Worm (Caenorhabditis elegans) whole organism, late embryonic: ENCODE results near the gene T25D3.4.
A peak's percentile ranks its signal among the peaks of the same experiment; 100 is the strongest.

Source experiments
- C08G9.2 ChIP-seq: sonication (generic microtip); optimal IDR thresholded peaks from 2 replicates; lab custom pipeline; 2016; ENCODE audit warnings: mild to moderate bottlenecking, missing genetic modification characterization, moderate library complexity, missing compliant biosample characterization
- C38D4.7 ChIP-seq: fragments of 200-800 bp; sonication (Bioruptor generic); optimal IDR thresholded peaks from 2 replicates; lab custom pipeline; 2018; ENCODE audit warnings: mild to moderate bottlenecking, missing genetic modification characterization, moderate library complexity, missing compliant biosample characterization
- K09A11.1 ChIP-seq: sonication (generic microtip); optimal IDR thresholded peaks from 2 replicates; lab custom pipeline; 2017; ENCODE audit warnings: antibody characterized with exemption, mild to moderate bottlenecking, missing genetic modification characterization, missing compliant biosample characterization; ENCODE audit not compliant: insufficient read depth
- ahr-1 ChIP-seq: sonication (generic microtip); optimal IDR thresholded peaks from 2 replicates; lab custom pipeline; 2016; ENCODE audit warnings: missing genetic modification characterization, missing compliant biosample characterization
- ceh-18 ChIP-seq: sonication (generic microtip); optimal IDR thresholded peaks from 2 replicates; lab custom pipeline; 2016; ENCODE audit warnings: missing genetic modification characterization, missing compliant biosample characterization
- ceh-2 ChIP-seq: sonication (generic microtip); optimal IDR thresholded peaks from 2 replicates; lab custom pipeline; 2016; ENCODE audit warnings: missing genotype, missing genetic modification characterization, missing compliant biosample characterization
- ceh-22 ChIP-seq: sonication (generic microtip); optimal IDR thresholded peaks from 2 replicates; lab custom pipeline; 2017; ENCODE audit warnings: missing biosample characterization, missing genetic modification characterization
- ceh-24 ChIP-seq: sonication (generic microtip); optimal IDR thresholded peaks from 2 replicates; lab custom pipeline; 2016; ENCODE audit warnings: mild to moderate bottlenecking, missing genetic modification characterization, missing compliant biosample characterization
- ceh-31 ChIP-seq: sonication (generic microtip); optimal IDR thresholded peaks from 2 replicates; lab custom pipeline; 2016; ENCODE audit warnings: missing genetic modification characterization, missing compliant biosample characterization
- ceh-34 ChIP-seq: sonication (generic microtip); optimal IDR thresholded peaks from 2 replicates; lab custom pipeline; 2016; ENCODE audit warnings: mild to moderate bottlenecking, missing genetic modification characterization, missing compliant biosample characterization
- ceh-48 ChIP-seq: sonication (generic microtip); optimal IDR thresholded peaks from 2 replicates; lab custom pipeline; 2016; ENCODE audit warnings: missing genetic modification characterization, inconsistent platforms, missing compliant biosample characterization
- ceh-9 ChIP-seq: sonication (generic microtip); optimal IDR thresholded peaks from 2 replicates; lab custom pipeline; 2016; ENCODE audit warnings: mild to moderate bottlenecking, missing genetic modification characterization, inconsistent platforms, missing compliant biosample characterization
- dmd-4 ChIP-seq: sonication (generic microtip); optimal IDR thresholded peaks from 2 replicates; lab custom pipeline; 2016; ENCODE audit warnings: borderline replicate concordance, missing genetic modification characterization, missing compliant biosample characterization
- dve-1 ChIP-seq: sonication (generic microtip); optimal IDR thresholded peaks from 2 replicates; lab custom pipeline; 2017; ENCODE audit warnings: antibody characterized with exemption, mild to moderate bottlenecking, missing genetic modification characterization, missing compliant biosample characterization
- elt-2 ChIP-seq: sonication (generic microtip); optimal IDR thresholded peaks from 2 replicates; lab custom pipeline; 2016; ENCODE audit warnings: missing genetic modification reagents, missing genetic modification characterization, missing compliant biosample characterization
- ets-4 ChIP-seq: sonication (generic microtip); optimal IDR thresholded peaks from 2 replicates; lab custom pipeline; 2016; ENCODE audit warnings: missing genetic modification characterization, missing compliant biosample characterization
- eyg-1 ChIP-seq: sonication (generic microtip); optimal IDR thresholded peaks from 2 replicates; lab custom pipeline; 2016; ENCODE audit warnings: missing genotype, missing genetic modification characterization, missing compliant biosample characterization
- fkh-10 ChIP-seq: fragments of 150-350 bp; optimal IDR thresholded peaks from 2 replicates; lab custom pipeline; 2014; ENCODE audit warnings: missing biosample characterization, missing genetic modification reagents, missing genetic modification characterization
- fkh-6 ChIP-seq: sonication (generic microtip); optimal IDR thresholded peaks from 2 replicates; lab custom pipeline; 2016; ENCODE audit warnings: missing genetic modification characterization, missing compliant biosample characterization
- gmeb-2 ChIP-seq: sonication (generic microtip); optimal IDR thresholded peaks from 2 replicates; lab custom pipeline; 2016; ENCODE audit warnings: missing genetic modification characterization, inconsistent platforms, missing compliant biosample characterization
- hlh-15 ChIP-seq: sonication (generic microtip); optimal IDR thresholded peaks from 2 replicates; lab custom pipeline; 2016; ENCODE audit warnings: missing genetic modification characterization, missing compliant biosample characterization
- hlh-30 ChIP-seq: sonication (generic microtip); optimal IDR thresholded peaks from 2 replicates; lab custom pipeline; 2017; ENCODE audit warnings: antibody characterized with exemption, missing genetic modification characterization, missing compliant biosample characterization; ENCODE audit not compliant: insufficient read depth
- hlh-8 ChIP-seq: sonication (generic microtip); optimal IDR thresholded peaks from 2 replicates; lab custom pipeline; 2016; ENCODE audit warnings: missing genotype, missing genetic modification characterization, missing compliant biosample characterization
- lim-6 ChIP-seq: sonication (generic microtip); optimal IDR thresholded peaks from 2 replicates; lab custom pipeline; 2016; ENCODE audit warnings: missing genetic modification characterization, missing compliant biosample characterization
- mec-3 ChIP-seq: sonication (generic microtip); optimal IDR thresholded peaks from 2 replicates; lab custom pipeline; 2016; ENCODE audit warnings: borderline replicate concordance, missing genetic modification characterization, missing compliant biosample characterization
- nhr-232 ChIP-seq: sonication (generic microtip); optimal IDR thresholded peaks from 2 replicates; lab custom pipeline; 2016; ENCODE audit warnings: missing genetic modification characterization, missing compliant biosample characterization
- npax-4 ChIP-seq: sonication (generic microtip); optimal IDR thresholded peaks from 2 replicates; lab custom pipeline; 2016; ENCODE audit warnings: missing genetic modification characterization, missing compliant biosample characterization
- pat-9 ChIP-seq: fragments of 200-800 bp; sonication (Bioruptor generic); optimal IDR thresholded peaks from 2 replicates; lab custom pipeline; 2018; ENCODE audit warnings: mild to moderate bottlenecking, missing genetic modification characterization, moderate library complexity, missing compliant biosample characterization
- pha-4 ChIP-seq: fragments of 150-350 bp; optimal IDR thresholded peaks from 2 replicates; lab custom pipeline; 2018; ENCODE audit warnings: missing biosample characterization, missing genetic modification reagents, missing genetic modification characterization
- pros-1 ChIP-seq: fragments of 150-350 bp; optimal IDR thresholded peaks from 2 replicates; lab custom pipeline; 2014; ENCODE audit warnings: missing biosample characterization, missing genetic modification reagents, missing genetic modification characterization
- sdc-2 ChIP-seq: sonication (generic microtip); optimal IDR thresholded peaks from 2 replicates; lab custom pipeline; 2016; ENCODE audit warnings: missing genotype, missing genetic modification characterization, missing compliant biosample characterization
- sox-4 ChIP-seq: sonication (generic microtip); optimal IDR thresholded peaks from 2 replicates; lab custom pipeline; 2017; ENCODE audit warnings: mild to moderate bottlenecking, missing genetic modification characterization, inconsistent platforms, missing compliant biosample characterization
- tbx-2 ChIP-seq: sonication (generic microtip); optimal IDR thresholded peaks from 2 replicates; lab custom pipeline; 2016; ENCODE audit warnings: missing genetic modification characterization, missing compliant biosample characterization

Gene T25D3.4

DNA sequence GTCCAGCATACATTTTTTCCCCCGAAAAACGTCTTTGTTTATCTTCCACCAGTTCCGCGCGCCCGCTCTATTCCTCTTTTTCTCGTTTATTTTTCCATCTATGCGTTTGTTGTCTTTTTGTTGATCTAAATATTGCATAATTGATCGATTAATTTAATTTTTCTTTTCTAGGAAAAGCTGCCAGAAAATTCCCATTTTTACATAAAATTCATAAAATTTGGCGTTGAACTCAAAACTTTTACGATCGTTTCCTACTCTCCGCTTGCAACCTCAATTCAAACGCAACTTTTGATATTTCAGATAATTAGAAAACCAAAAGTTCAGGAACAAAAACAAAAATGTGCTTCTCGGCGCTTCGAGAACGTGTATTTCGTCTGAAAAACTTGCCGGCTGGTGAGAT is 38.2 kb upstream of the T25D3.4 start, which contains the start of gene C50D2.2:
TSS of gene C50D2.2 (plus strand) at position 301 of the 400 bp plus-strand sequence.
- no peak for TF ChIP-seq fkh-6 (tag; lab: Kevin White, UChicago)
- no peak for TF ChIP-seq C38D4.7
- no peak for TF ChIP-seq hlh-15 (tag; lab: Kevin White, UChicago)
- TF ChIP-seq sdc-2 = no peak
- no peak for TF ChIP-seq gmeb-2 (tag; lab: Kevin White, UChicago)
- TF ChIP-seq dmd-4 (tag; lab: Kevin White, UChicago) = no peak
- TF ChIP-seq npax-4 (tag; lab: Kevin White, UChicago) = no peak
- TF ChIP-seq ceh-22 (tag; lab: Kevin White, UChicago) = no peak
- no peak for TF ChIP-seq eyg-1
- no peak for TF ChIP-seq pros-1 (tag; lab: Kevin White, UChicago)

DNA sequence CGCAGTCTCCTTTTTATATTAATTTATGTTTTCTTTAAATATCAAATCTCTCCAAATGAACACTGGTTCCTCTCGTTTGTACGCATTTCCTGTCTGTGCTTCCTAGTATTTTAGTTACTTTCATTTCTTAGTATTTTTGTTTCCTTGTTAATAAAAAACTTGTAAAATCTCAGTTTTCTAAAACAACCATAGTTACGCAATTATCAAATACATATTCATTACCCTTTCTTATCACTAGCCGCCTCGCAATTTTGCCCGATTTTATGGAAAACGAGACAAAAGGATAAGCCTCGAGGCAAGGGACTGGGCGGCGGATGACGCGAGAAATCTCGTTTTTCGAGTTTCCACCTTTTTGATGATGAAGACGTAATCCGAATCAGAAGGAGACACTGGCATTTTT is 35.8 kb upstream of the T25D3.4 start, which contains the start of gene C50D2.1:
TSS of gene C50D2.1 (plus strand) at position 301 of the 400 bp plus-strand sequence.
- TF ChIP-seq dve-1 (tag; lab: Kevin White, UChicago) (no peak), dmd-4 (tag; lab: Kevin White, UChicago) (no peak)

DNA sequence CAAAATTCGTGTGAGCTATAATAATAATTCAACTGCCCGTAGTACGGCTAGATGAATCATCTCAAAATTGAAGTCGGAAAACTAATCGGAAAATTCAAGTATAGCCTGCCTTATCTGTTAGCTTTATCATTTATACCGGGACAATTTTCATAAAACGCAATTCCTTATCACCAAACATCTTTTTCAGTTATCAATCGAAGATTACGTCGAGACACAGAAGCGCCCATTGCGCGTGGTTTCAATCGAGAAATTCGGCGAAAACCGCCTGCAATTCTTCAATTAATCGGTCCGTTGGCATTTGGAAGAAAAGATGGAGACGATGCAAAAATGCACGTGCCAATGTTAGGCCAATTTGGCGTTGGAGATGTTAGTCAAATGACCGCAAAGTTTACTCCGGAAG is 34.8 kb upstream of the T25D3.4 start:
- TF ChIP-seq ceh-31 (tag; lab: Kevin White, UChicago) = no peak
- TF ChIP-seq ahr-1 (tag; lab: Kevin White, UChicago) = no peak
- TF ChIP-seq K09A11.1 = no peak
- TF ChIP-seq sox-4 = no peak
- no peak for TF ChIP-seq C08G9.2 (tag; lab: Kevin White, UChicago)
- TF ChIP-seq elt-2 = peak; percentile 18
- TF ChIP-seq ceh-24 = no peak
- TF ChIP-seq nhr-232 (tag; lab: Kevin White, UChicago) = no peak

DNA sequence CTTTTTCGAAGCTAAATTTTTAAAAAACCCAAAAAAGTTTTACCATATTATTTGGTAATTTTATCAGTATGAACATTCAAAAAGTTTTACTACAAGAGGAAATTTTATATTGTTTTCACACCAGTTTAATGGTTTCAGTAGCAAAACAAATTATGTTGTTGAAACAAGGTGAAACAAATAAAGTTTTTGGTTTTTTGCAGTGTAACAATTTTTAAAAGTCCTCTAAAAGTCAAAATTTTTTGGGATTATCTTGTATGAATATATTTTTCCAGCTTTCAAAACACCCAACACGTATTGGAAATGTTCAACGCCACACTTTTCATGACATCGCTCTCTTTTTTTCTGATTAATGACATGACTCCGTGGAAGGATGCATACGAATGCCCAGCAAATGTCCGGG is 30.1 kb upstream of the T25D3.4 start, which contains the start of gene srt-54:
TSS of gene srt-54 (plus strand) at position 301 of the 400 bp plus-strand sequence.
- TF ChIP-seq dve-1 (tag; lab: Kevin White, UChicago) (no peak), fkh-10 (GFP tag; lab: Kevin White, UChicago) (no peak), sox-4 (no peak), ceh-2 (tag; lab: Kevin White, UChicago) (no peak), gmeb-2 (tag; lab: Kevin White, UChicago) (no peak), pha-4 (tag; lab: Kevin White, UChicago) (no peak), C38D4.7 (no peak), ets-4 (tag; lab: Kevin White, UChicago) (no peak), ceh-18 (tag; lab: Kevin White, UChicago) (no peak), hlh-30 (tag; lab: Kevin White, UChicago) (no peak), hlh-15 (tag; lab: Kevin White, UChicago) (no peak), ceh-34 (tag; lab: Kevin White, UChicago) (no peak)
- TF ChIP-seq, all 69 proteins: peak for 0

DNA sequence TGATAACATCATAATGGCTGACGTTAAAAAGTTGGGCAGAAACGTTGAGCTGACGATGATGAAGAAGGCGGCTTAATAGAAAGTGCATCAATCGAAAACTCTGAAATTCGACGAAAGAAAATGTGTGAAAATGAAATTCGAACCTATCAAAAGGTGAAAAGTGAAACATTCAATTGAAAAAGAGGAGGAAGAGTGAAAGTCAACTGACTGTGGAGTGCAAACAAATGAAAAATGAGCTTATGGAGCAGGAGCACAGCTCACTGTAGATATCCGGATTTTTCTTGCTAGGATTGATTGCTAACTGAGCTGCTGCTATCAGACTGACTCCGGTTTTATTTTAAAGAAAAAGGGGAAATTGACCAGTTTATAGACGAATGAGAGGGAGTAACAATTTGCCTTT is 25.9 kb upstream of the T25D3.4 start, which contains the start of gene K10B4.3:
TSS of gene K10B4.3 (minus strand) at position 101 of the 400 bp plus-strand sequence.
- no peak for TF ChIP-seq pros-1 (tag; lab: Kevin White, UChicago)
- no peak for TF ChIP-seq ceh-48 (tag; lab: Kevin White, UChicago)
- TF ChIP-seq ceh-9 (tag; lab: Kevin White, UChicago) = no peak
- no peak for TF ChIP-seq hlh-30 (tag; lab: Kevin White, UChicago)
- no peak for TF ChIP-seq lim-6 (tag; lab: Kevin White, UChicago)
- TF ChIP-seq npax-4 (tag; lab: Kevin White, UChicago) = no peak
- TF ChIP-seq hlh-8 = no peak
- TF ChIP-seq ceh-24 = no peak
- TF ChIP-seq mec-3 = no peak
- TF ChIP-seq pat-9 (tag; lab: Kevin White, UChicago) = no peak
- TF ChIP-seq tbx-2 (tag; lab: Kevin White, UChicago) = no peak
